Worm (Caenorhabditis elegans) whole organism, L1 larva: ENCODE data around the gene T21B4.15.

Experiments used
- aly-2 ChIP-seq: fragments of 150-350 bp; optimal IDR thresholded peaks from 2 replicates; lab custom pipeline; 2014; ENCODE audit warnings: missing biosample characterization, missing genetic modification characterization
- ceh-8 ChIP-seq: fragments of 200-800 bp; sonication (Bioruptor generic); optimal IDR thresholded peaks from 2 replicates; lab custom pipeline; 2018; ENCODE audit warnings: mild to moderate bottlenecking, missing genetic modification characterization, moderate library complexity, missing compliant biosample characterization
- dpl-1 ChIP-seq, 3 experiments: fragments of 150-350 bp in 2 of 3; sonication (generic microtip) in 1 of 3; optimal IDR thresholded peaks; 2 replicates each; lab custom pipeline; 2014 to 2017; ENCODE audit warnings: missing biosample characterization in 3 of 3, missing genetic modification characterization in 3 of 3, missing genetic modification reagents in 3 of 3
- elt-3 ChIP-seq, 6 experiments: fragments of 150-350 bp in 1 of 6; sonication (generic microtip); optimal IDR thresholded peaks; 2 replicates each; lab custom pipeline; 2017 to 2018; ENCODE audit warnings: missing biosample characterization in 6 of 6, missing genetic modification characterization in 6 of 6, inconsistent platforms in 1 of 6
- fkh-10 ChIP-seq: sonication (generic microtip); optimal IDR thresholded peaks from 2 replicates; lab custom pipeline; 2017; ENCODE audit warnings: missing biosample characterization, missing genetic modification reagents, missing genetic modification characterization
- lin-35 ChIP-seq, 2 experiments: fragments of 150-350 bp; optimal IDR thresholded peaks; 2 replicates each; lab custom pipeline; 2014; ENCODE audit warnings: missing biosample characterization in 2 of 2, missing genetic modification characterization in 2 of 2, missing genetic modification reagents in 2 of 2
- lin-39 ChIP-seq: fragments of 150-350 bp; optimal IDR thresholded peaks from 2 replicates; lab custom pipeline; 2014; ENCODE audit warnings: missing biosample characterization, missing genetic modification reagents, missing genetic modification characterization
- mef-2 ChIP-seq: fragments of 150-350 bp; optimal IDR thresholded peaks from 2 replicates; lab custom pipeline; 2014; ENCODE audit warnings: missing biosample characterization, missing genetic modification characterization
- nhr-12 ChIP-seq: sonication (generic microtip); optimal IDR thresholded peaks from 2 replicates; lab custom pipeline; 2017; ENCODE audit warnings: missing biosample characterization, missing genetic modification characterization
- skn-1 ChIP-seq: fragments of 150-350 bp; optimal IDR thresholded peaks from 2 replicates; lab custom pipeline; 2014; ENCODE audit warnings: missing biosample characterization, missing genetic modification characterization
- snpc-4 ChIP-seq: fragments of 150-350 bp; optimal IDR thresholded peaks from 2 replicates; lab custom pipeline; 2014; ENCODE audit warnings: missing biosample characterization, missing genetic modification characterization
- unc-130 ChIP-seq: fragments of 150-350 bp; optimal IDR thresholded peaks from 2 replicates; lab custom pipeline; 2017; ENCODE audit warnings: missing biosample characterization, missing genetic modification characterization, inconsistent platforms
- ztf-11 ChIP-seq, 2 experiments: sonication (generic microtip); optimal IDR thresholded peaks; 2 replicates each; lab custom pipeline; 2016 to 2017; ENCODE audit warnings: missing genetic modification characterization in 2 of 2, missing biosample characterization in 1 of 2, missing compliant biosample characterization in 1 of 2

DNA sequence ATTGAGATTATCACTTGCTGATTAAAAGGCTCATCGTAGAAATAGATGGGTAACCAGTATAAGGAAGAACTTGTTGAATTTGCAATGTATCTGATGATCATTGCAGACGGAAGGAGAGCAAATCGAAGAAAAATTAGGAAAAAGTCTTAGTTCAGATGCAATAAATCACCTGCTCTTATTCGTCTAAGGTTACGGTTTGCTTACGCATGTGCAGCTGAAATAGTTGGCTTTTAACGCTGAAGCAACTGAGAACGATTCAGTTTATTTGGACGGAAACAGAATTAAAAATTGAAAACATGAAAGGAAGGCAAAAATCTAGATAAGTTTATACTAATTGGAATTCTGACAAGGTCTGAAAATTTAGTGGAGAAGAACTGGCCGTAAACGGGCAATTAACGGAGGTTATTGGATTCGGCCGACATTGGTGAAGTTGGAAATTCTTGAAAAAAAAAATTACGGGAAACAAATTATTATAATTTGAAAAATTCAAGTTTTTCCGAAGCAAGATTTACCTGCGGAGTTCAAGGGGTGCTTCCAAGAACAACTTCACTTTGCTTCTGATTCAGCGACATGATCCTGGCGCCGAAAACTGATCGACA lies 37.1 kb upstream of the T21B4.15 start, which contains the start of the genes sre-35 and sre-33:
- no peak for TF ChIP-seq unc-130
- TF ChIP-seq aly-2 (tag; lab: Kevin White, UChicago) = no peak
- no peak for TF ChIP-seq nhr-12
- TF ChIP-seq fkh-10 (GFP tag; lab: Kevin White, UChicago) = no peak
- TF ChIP-seq skn-1 (tag; lab: Kevin White, UChicago) = no peak
- no peak for TF ChIP-seq mef-2
- no peak for TF ChIP-seq lin-39 (tag; lab: Kevin White, UChicago)
- no peak for TF ChIP-seq ceh-8
- TF ChIP-seq elt-3 (tag; optimal IDR thresholded peaks at IDR 0.05; lab: Kevin White, UChicago) = no peak
- TF ChIP-seq lin-35 (GFP tag; optimal IDR thresholded peaks at IDR 0.05; lab: Kevin White, UChicago) = no peak
- TF ChIP-seq snpc-4 (tag; lab: Kevin White, UChicago) = no peak
- TF ChIP-seq dpl-1 (GFP tag; optimal IDR thresholded peaks at IDR 0.05; lab: Kevin White, UChicago) = no peak
- no peak for TF ChIP-seq ztf-11 (tag; optimal IDR thresholded peaks at IDR 0.05; lab: Kevin White, UChicago)
